Worm (Caenorhabditis elegans) whole organism, L3 larva: ENCODE data around the gene sdz-11.

Experiments used
- ZK546.5 ChIP-seq: sonication (generic microtip); optimal IDR thresholded peaks from 2 replicates; lab custom pipeline; 2017; ENCODE audit warnings: missing biosample characterization, missing genetic modification characterization
- aly-2 ChIP-seq: fragments of 150-350 bp; optimal IDR thresholded peaks from 2 replicates; lab custom pipeline; 2014; ENCODE audit warnings: missing biosample characterization, missing genetic modification characterization
- ama-1 ChIP-seq: fragments of 150-350 bp; optimal IDR thresholded peaks from 2 replicates; lab custom pipeline; 2018
- ceh-16 ChIP-seq: sonication (generic microtip); optimal IDR thresholded peaks from 2 replicates; lab custom pipeline; 2017; ENCODE audit warnings: missing biosample characterization, missing genetic modification characterization
- ceh-28 ChIP-seq: fragments of 150-350 bp; optimal IDR thresholded peaks from 2 replicates; lab custom pipeline; 2014; ENCODE audit warnings: missing biosample characterization, missing genetic modification reagents, missing genetic modification characterization
- ceh-9 ChIP-seq: sonication (generic microtip); optimal IDR thresholded peaks from 2 replicates; lab custom pipeline; 2018; ENCODE audit warnings: missing biosample characterization, missing genetic modification characterization
- daf-12 ChIP-seq: fragments of 150-350 bp; optimal IDR thresholded peaks from 2 replicates; lab custom pipeline; 2014; ENCODE audit warnings: missing biosample characterization, missing genetic modification reagents, missing genetic modification characterization
- egl-5 ChIP-seq: fragments of 150-350 bp; optimal IDR thresholded peaks from 2 replicates; lab custom pipeline; 2017; ENCODE audit warnings: missing biosample characterization, missing genetic modification reagents, missing genetic modification characterization, inconsistent platforms
- elt-1 ChIP-seq: fragments of 150-350 bp; optimal IDR thresholded peaks from 2 replicates; lab custom pipeline; 2014; ENCODE audit warnings: missing biosample characterization, missing genetic modification characterization
- elt-2 ChIP-seq: sonication (generic microtip); optimal IDR thresholded peaks from 2 replicates; lab custom pipeline; 2016; ENCODE audit warnings: missing genetic modification reagents, mild to moderate bottlenecking, missing genetic modification characterization, missing compliant biosample characterization
- elt-3 ChIP-seq, 3 experiments: fragments of 150-350 bp in 1 of 3; sonication (generic microtip) in 2 of 3; optimal IDR thresholded peaks; 2 replicates in 2 of 3; 4 replicates in 1 of 3; lab custom pipeline; 2014 to 2017; ENCODE audit warnings: missing biosample characterization in 3 of 3, missing genetic modification characterization in 3 of 3
- eor-1 ChIP-seq, 2 experiments: fragments of 150-350 bp; optimal IDR thresholded peaks; 2 replicates each; lab custom pipeline; 2014 to 2018; ENCODE audit warnings: missing biosample characterization in 2 of 2, missing genetic modification characterization in 2 of 2
- fkh-2 ChIP-seq: fragments of 150-350 bp; optimal IDR thresholded peaks from 2 replicates; lab custom pipeline; 2014; ENCODE audit warnings: missing biosample characterization, missing genetic modification reagents, missing genetic modification characterization
- fos-1 ChIP-seq: fragments of 150-350 bp; optimal IDR thresholded peaks from 2 replicates; lab custom pipeline; 2014; ENCODE audit warnings: missing biosample characterization, missing genetic modification characterization
- jun-1 ChIP-seq: fragments of 150-350 bp; optimal IDR thresholded peaks from 2 replicates; lab custom pipeline; 2014; ENCODE audit warnings: missing biosample characterization, missing genetic modification reagents, missing genetic modification characterization
- lin-15B ChIP-seq: fragments of 150-350 bp; optimal IDR thresholded peaks from 2 replicates; lab custom pipeline; 2014; ENCODE audit warnings: missing biosample characterization, missing genetic modification characterization
- lin-39 ChIP-seq: fragments of 150-350 bp; optimal IDR thresholded peaks from 2 replicates; lab custom pipeline; 2018; ENCODE audit warnings: missing biosample characterization, missing genetic modification reagents, missing genetic modification characterization
- lsy-12 ChIP-seq: sonication (generic microtip); optimal IDR thresholded peaks from 2 replicates; lab custom pipeline; 2016; ENCODE audit warnings: mild to moderate bottlenecking, missing genetic modification characterization, missing compliant biosample characterization
- mml-1 ChIP-seq: fragments of 150-350 bp; sonication (generic microtip); optimal IDR thresholded peaks from 3 replicates; lab custom pipeline; 2014; ENCODE audit warnings: missing biosample characterization, missing genetic modification characterization
- nfya-1 ChIP-seq: sonication (generic microtip); optimal IDR thresholded peaks from 2 replicates; lab custom pipeline; 2017; ENCODE audit warnings: missing genetic modification characterization, mild to moderate bottlenecking, missing compliant biosample characterization, antibody characterized with exemption, moderate library complexity; ENCODE audit not compliant: insufficient read depth
- nhr-11 ChIP-seq: fragments of 150-350 bp; optimal IDR thresholded peaks from 2 replicates; lab custom pipeline; 2014; ENCODE audit warnings: missing biosample characterization, missing genetic modification characterization
- nhr-12 ChIP-seq: fragments of 150-350 bp; optimal IDR thresholded peaks from 2 replicates; lab custom pipeline; 2014; ENCODE audit warnings: missing biosample characterization, missing genetic modification characterization
- nhr-23 ChIP-seq: fragments of 150-350 bp; optimal IDR thresholded peaks from 2 replicates; lab custom pipeline; 2014; ENCODE audit warnings: missing biosample characterization, missing genetic modification reagents, missing genetic modification characterization
- nhr-237 ChIP-seq: fragments of 150-350 bp; optimal IDR thresholded peaks from 2 replicates; lab custom pipeline; 2014; ENCODE audit warnings: missing biosample characterization, missing genetic modification characterization
- nhr-25 ChIP-seq: sonication (generic microtip); optimal IDR thresholded peaks from 2 replicates; lab custom pipeline; 2017; ENCODE audit warnings: missing biosample characterization, missing genetic modification characterization
- nhr-28 ChIP-seq: fragments of 150-350 bp; optimal IDR thresholded peaks from 2 replicates; lab custom pipeline; 2014; ENCODE audit warnings: missing biosample characterization, missing genetic modification characterization
- nhr-43 ChIP-seq: sonication (generic microtip); optimal IDR thresholded peaks from 2 replicates; lab custom pipeline; 2016; ENCODE audit warnings: mild to moderate bottlenecking, missing genetic modification characterization, missing compliant biosample characterization; ENCODE audit not compliant: poor library complexity, severe bottlenecking
- nhr-67 ChIP-seq: fragments of 150-350 bp; optimal IDR thresholded peaks from 2 replicates; lab custom pipeline; 2014; ENCODE audit warnings: missing biosample characterization, missing genetic modification characterization
- nhr-76 ChIP-seq: fragments of 150-350 bp; sonication (generic microtip); optimal IDR thresholded peaks from 5 replicates; lab custom pipeline; 2014; ENCODE audit warnings: missing biosample characterization, missing genetic modification characterization
- pha-4 ChIP-seq: fragments of 150-350 bp; optimal IDR thresholded peaks from 2 replicates; lab custom pipeline; 2014; ENCODE audit warnings: missing biosample characterization, missing genetic modification reagents, missing genetic modification characterization
- pqm-1 ChIP-seq: fragments of 150-350 bp; optimal IDR thresholded peaks from 2 replicates; lab custom pipeline; 2017; ENCODE audit warnings: missing biosample characterization, missing genetic modification characterization, inconsistent platforms
- sea-2 ChIP-seq: fragments of 150-350 bp; sonication (generic microtip); optimal IDR thresholded peaks from 4 replicates; lab custom pipeline; 2014; ENCODE audit warnings: missing biosample characterization, missing genetic modification reagents, missing genetic modification characterization
- tbx-2 ChIP-seq: sonication (generic microtip); optimal IDR thresholded peaks from 2 replicates; lab custom pipeline; 2016; ENCODE audit warnings: mild to moderate bottlenecking, missing genetic modification characterization, missing compliant biosample characterization
- unc-39 ChIP-seq: sonication (generic microtip); optimal IDR thresholded peaks from 4 replicates; lab custom pipeline; 2017; ENCODE audit warnings: missing biosample characterization, missing genetic modification characterization
- unc-62 ChIP-seq: fragments of 150-350 bp; sonication (generic microtip); optimal IDR thresholded peaks from 4 replicates; lab custom pipeline; 2014; ENCODE audit warnings: missing biosample characterization, missing genetic modification reagents, missing genetic modification characterization
- zag-1 ChIP-seq: fragments of 150-350 bp; optimal IDR thresholded peaks from 2 replicates; lab custom pipeline; 2014; ENCODE audit warnings: missing biosample characterization, missing genetic modification characterization
- ztf-4 ChIP-seq: fragments of 150-350 bp; optimal IDR thresholded peaks from 2 replicates; lab custom pipeline; 2014; ENCODE audit warnings: missing biosample characterization, missing genetic modification characterization

sdz-11 gene

ce11 chrII:3779463-3779862 lies 27.4 kb upstream of the sdz-11 start, which contains the start of gene T24E12.11:
TSS of gene T24E12.11 (minus strand) at chrII:3779563.
- TF ChIP-seq elt-1 (no peak), ceh-28 (tag; lab: Kevin White, UChicago) (no peak), unc-39 (tag; lab: Kevin White, UChicago) (no peak), lsy-12 (tag; lab: Kevin White, UChicago) (no peak), nhr-12 (tag; lab: Kevin White, UChicago) (no peak), ceh-9 (tag; lab: Kevin White, UChicago) (no peak), jun-1 (tag; lab: Kevin White, UChicago) (no peak), nhr-76 (tag; lab: Kevin White, UChicago) (no peak), daf-12 (tag; lab: Kevin White, UChicago) (no peak), nhr-23 (tag; lab: Kevin White, UChicago) (no peak), ceh-16 (no peak), elt-3 (tag; optimal IDR thresholded peaks at IDR 0.05; lab: Kevin White, UChicago) (no peak), elt-2 (tag; lab: Kevin White, UChicago) (no peak)

ce11 chrII:3777802-3778201 lies 25.7 kb upstream of the sdz-11 start:
- no peak for TF ChIP-seq unc-39 (tag; lab: Kevin White, UChicago)
- no peak for TF ChIP-seq aly-2
- no peak for TF ChIP-seq jun-1 (tag; lab: Kevin White, UChicago)
- no peak for TF ChIP-seq pha-4 (tag; lab: Kevin White, UChicago)
- TF ChIP-seq pqm-1, result no peak
- no peak for TF ChIP-seq ztf-4 (tag; lab: Kevin White, UChicago)
- TF ChIP-seq nhr-76 (tag; lab: Kevin White, UChicago), result no peak
- no peak for TF ChIP-seq lsy-12 (tag; lab: Kevin White, UChicago)
- no peak for TF ChIP-seq mml-1
- TF ChIP-seq nhr-28 (tag; lab: Kevin White, UChicago), result no peak
- no peak for TF ChIP-seq nhr-67 (tag; lab: Kevin White, UChicago)
- no peak for TF ChIP-seq elt-3 (tag; optimal IDR thresholded peaks at IDR 0.05; lab: Kevin White, UChicago)
- TF ChIP-seq nhr-11 (tag; lab: Kevin White, UChicago), result no peak
- no peak for TF ChIP-seq nhr-25
- TF ChIP-seq nfya-1, result no peak
- TF ChIP-seq, all 47 proteins: peak for 0

ce11 chrII:3775719-3776118 lies 23.6 kb upstream of the sdz-11 start, which contains the start of gene T24E12.3:
TSS of gene T24E12.3 (plus strand) at chrII:3776019.
- TF ChIP-seq elt-3 (tag; optimal IDR thresholded peaks at IDR 0.05; lab: Kevin White, UChicago) (no peak), lin-39 (no peak), fkh-2 (no peak), pqm-1 (no peak), nhr-25 (no peak), ztf-4 (tag; lab: Kevin White, UChicago) (no peak), zag-1 (tag; lab: Kevin White, UChicago) (no peak), nhr-237 (tag; lab: Kevin White, UChicago) (no peak), ZK546.5 (tag; lab: Kevin White, UChicago) (no peak), daf-12 (tag; lab: Kevin White, UChicago) (no peak), jun-1 (tag; lab: Kevin White, UChicago) (no peak), unc-62 (GFP tag; lab: Kevin White, UChicago) (no peak), fos-1 (no peak), nfya-1 (no peak), ceh-28 (tag; lab: Kevin White, UChicago) (no peak), mml-1 (no peak), elt-1 (no peak), nhr-76 (tag; lab: Kevin White, UChicago) (no peak)

ce11 chrII:3773130-3773529 lies 21.0 kb upstream of the sdz-11 start, which contains the start of gene T24E12.10:
TSS of gene T24E12.10 (minus strand) at chrII:3773230.
- TF ChIP-seq zag-1 (tag; lab: Kevin White, UChicago), result no peak
- TF ChIP-seq nhr-43, result no peak
- no peak for TF ChIP-seq nhr-237 (tag; lab: Kevin White, UChicago)
- TF ChIP-seq mml-1, result no peak
- TF ChIP-seq nhr-25, result no peak
- TF ChIP-seq sea-2, result no peak
- no peak for TF ChIP-seq nfya-1
- TF ChIP-seq jun-1 (tag; lab: Kevin White, UChicago), result no peak
- no peak for TF ChIP-seq eor-1 (tag; optimal IDR thresholded peaks at IDR 0.05; lab: Kevin White, UChicago)
- no peak for TF ChIP-seq unc-62 (GFP tag; lab: Kevin White, UChicago)
- TF ChIP-seq elt-3 (tag; optimal IDR thresholded peaks at IDR 0.05; lab: Kevin White, UChicago), result no peak
- TF ChIP-seq lin-15B, result no peak
- TF ChIP-seq nhr-67 (tag; lab: Kevin White, UChicago), result no peak
- no peak for TF ChIP-seq egl-5
- no peak for TF ChIP-seq nhr-76 (tag; lab: Kevin White, UChicago)
- TF ChIP-seq nhr-11 (tag; lab: Kevin White, UChicago), result no peak
- TF ChIP-seq ama-1, result no peak
- no peak for TF ChIP-seq tbx-2 (tag; lab: Kevin White, UChicago)
- TF ChIP-seq aly-2, result no peak
